Fruit fly (Drosophila melanogaster): ENCODE results near the gene CkIIalpha-i1.

The CkIIalpha-i1 gene

dm6 chr3L:15802655-15803054 is 14.1 kb upstream of the CkIIalpha-i1 start (continued):
- TF ChIP-seq Kr (GFP tag; optimal IDR thresholded peaks at IDR 0.05) (no peak), CG12391 (tag; optimal IDR thresholded peaks at IDR 0.05) (peak; percentile 37), CG12299 (tag; optimal IDR thresholded peaks at IDR 0.05) (no peak), gsb (GFP tag; IDR thresholded peaks at IDR 0.05) (no peak), Awh (GFP tag; IDR thresholded peaks at IDR 0.05) (no peak), CG2712 (tag; optimal IDR thresholded peaks at IDR 0.05) (peak; percentile 46), Dad (GFP tag; optimal IDR thresholded peaks at IDR 0.05) (no peak), zen2 (GFP tag; IDR thresholded peaks at IDR 0.05; ENCODE audit: partially characterized antibody) (no peak), CG7839 (tag; optimal IDR thresholded peaks at IDR 0.05) (no peak), CG10366 (GFP tag; IDR thresholded peaks at IDR 0.05) (no peak), slou (GFP tag; optimal IDR thresholded peaks at IDR 0.05) (no peak), vnd (GFP tag; IDR thresholded peaks at IDR 0.05; ENCODE audit: partially characterized antibody) (no peak), Eip74EF (GFP tag; optimal IDR thresholded peaks at IDR 0.05) (no peak), CG6175 (GFP tag; IDR thresholded peaks at IDR 0.05) (no peak), zf30C (GFP tag; optimal IDR thresholded peaks at IDR 0.05) (peak; percentile 75), az2 (GFP tag; optimal IDR thresholded peaks at IDR 0.05) (no peak), lola (GFP tag; optimal IDR thresholded peaks at IDR 0.05) (peak in 1 of 3 experiments; percentile 39), HLH4C (GFP tag; IDR thresholded peaks at IDR 0.05; ENCODE audit: partially characterized antibody) (no peak), Trl (optimal IDR thresholded peaks at IDR 0.05) (no peak), Trl (GFP tag; optimal IDR thresholded peaks at IDR 0.05) (no peak), stc (GFP tag; IDR thresholded peaks at IDR 0.05) (no peak), ash1 (GFP tag; optimal IDR thresholded peaks at IDR 0.05) (no peak), prd (optimal IDR thresholded peaks at IDR 0.05) (no peak), prd (GFP tag; IDR thresholded peaks at IDR 0.05) (no peak; the same call in 2 of the 3 replicates), h (optimal IDR thresholded peaks at IDR 0.05) (no peak), Rx (GFP tag; IDR thresholded peaks at IDR 0.05) (no peak), Dfd (GFP tag; optimal IDR thresholded peaks at IDR 0.05) (no peak), CG9727 (GFP tag; optimal IDR thresholded peaks at IDR 0.05) (peak; percentile 29), mam (GFP tag; optimal IDR thresholded peaks at IDR 0.05) (no peak), Hand (GFP tag; optimal IDR thresholded peaks at IDR 0.05) (no peak), ken (GFP tag; IDR thresholded peaks at IDR 0.05) (no peak), Bdp1 (GFP tag; optimal IDR thresholded peaks at IDR 0.05) (no peak), wdn (GFP tag; IDR thresholded peaks at IDR 0.05) (no peak), CG1792 (GFP tag; optimal IDR thresholded peaks at IDR 0.05) (no peak), CG2875 (GFP tag; optimal IDR thresholded peaks at IDR 0.05) (no peak), CG30431 (GFP tag; optimal IDR thresholded peaks at IDR 0.05) (no peak), CG17361 (GFP tag; IDR thresholded peaks at IDR 0.05) (0 out of 3 replicates have a peak, but pooled peaks have one; percentile 35), CG4404 (GFP tag; IDR thresholded peaks at IDR 0.05) (peak; percentile 14; the same call in 1 of the 2 replicates), CG8281 (tag; optimal IDR thresholded peaks at IDR 0.05) (no peak), pzg (GFP tag; optimal IDR thresholded peaks at IDR 0.05) (no peak), tna (GFP tag; IDR thresholded peaks at IDR 0.05; ENCODE audit: partially characterized antibody) (no peak), fd96Cb (tag; optimal IDR thresholded peaks at IDR 0.05) (no peak), dmrt11E (tag; optimal IDR thresholded peaks at IDR 0.05) (peak; percentile 64), Ptx1 (GFP tag; IDR thresholded peaks at IDR 0.05) (no peak), sens (GFP tag) (peak; percentile 51), gsb-n (tag; optimal IDR thresholded peaks at IDR 0.05) (no peak), CG12659 (GFP tag; optimal IDR thresholded peaks at IDR 0.05) (no peak), D (optimal IDR thresholded peaks at IDR 0.05) (no peak), D (GFP tag; optimal IDR thresholded peaks at IDR 0.05) (no peak), Hr3 (GFP tag; optimal IDR thresholded peaks at IDR 0.05) (no peak), CG7556 (GFP tag; optimal IDR thresholded peaks at IDR 0.05) (no peak), lbe (GFP tag; optimal IDR thresholded peaks at IDR 0.05) (no peak)
